Worm (Caenorhabditis elegans): ENCODE measurements around the gene C06B3.16.

Gene C06B3.16

DNA sequence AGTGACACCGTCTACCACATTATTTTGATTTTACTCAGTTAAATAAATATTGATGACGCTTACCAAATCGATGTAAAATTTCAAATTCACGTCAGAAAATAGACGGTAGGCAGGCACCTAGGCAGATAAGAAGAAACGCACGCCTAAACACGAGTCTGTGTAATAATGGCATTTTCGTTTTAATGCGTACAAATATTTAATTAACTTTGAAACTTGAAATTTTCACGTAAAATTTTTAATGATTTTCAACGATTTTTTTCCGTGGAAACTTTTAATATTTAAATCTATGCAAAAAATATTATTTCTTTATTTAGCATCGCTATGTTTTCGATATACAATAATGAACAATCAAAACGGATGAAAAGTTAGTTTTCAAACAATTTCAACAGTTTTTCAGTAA, at the start of gene C06B3.16:
TSS of gene C06B3.16 (plus strand) at position 301 of the 400 bp plus-strand sequence.
- TF ChIP-seq T26A5.8 (tag; optimal IDR thresholded peaks at IDR 0.05) (no peak), cebp-2 (GFP tag; IDR thresholded peaks at IDR 0.05) (no peak), mes-4 (tag; optimal IDR thresholded peaks at IDR 0.05) (no peak), F49E8.2 (tag; optimal IDR thresholded peaks at IDR 0.05; ENCODE audit: insufficient read depth) (no peak), rec-8 (tag; optimal IDR thresholded peaks at IDR 0.05) (no peak), atf-7 (tag; optimal IDR thresholded peaks at IDR 0.05) (no peak), egrh-3 (GFP tag; IDR thresholded peaks at IDR 0.05) (no peak), Y95B8A.8 (GFP tag; IDR thresholded peaks at IDR 0.05) (no peak), xnd-1 (tag; optimal IDR thresholded peaks at IDR 0.05) (no peak), F22D6.2 (tag; optimal IDR thresholded peaks at IDR 0.05) (no peak), nhr-90 (tag; optimal IDR thresholded peaks at IDR 0.05) (no peak), sdz-38 (tag; optimal IDR thresholded peaks at IDR 0.05) (no peak), Y53F4B.3 (GFP tag; IDR thresholded peaks at IDR 0.05) (no peak), snpc-1.1 (tag; optimal IDR thresholded peaks at IDR 0.05; ENCODE audit: insufficient read depth) (no peak), K11D2.4 (GFP tag; IDR thresholded peaks at IDR 0.05) (no peak), dpff-1 (tag; optimal IDR thresholded peaks at IDR 0.05) (no peak), hmg-1.2 (GFP tag; IDR thresholded peaks at IDR 0.05) (no peak), ztf-3 (GFP tag; optimal IDR thresholded peaks at IDR 0.05) (no peak)

DNA sequence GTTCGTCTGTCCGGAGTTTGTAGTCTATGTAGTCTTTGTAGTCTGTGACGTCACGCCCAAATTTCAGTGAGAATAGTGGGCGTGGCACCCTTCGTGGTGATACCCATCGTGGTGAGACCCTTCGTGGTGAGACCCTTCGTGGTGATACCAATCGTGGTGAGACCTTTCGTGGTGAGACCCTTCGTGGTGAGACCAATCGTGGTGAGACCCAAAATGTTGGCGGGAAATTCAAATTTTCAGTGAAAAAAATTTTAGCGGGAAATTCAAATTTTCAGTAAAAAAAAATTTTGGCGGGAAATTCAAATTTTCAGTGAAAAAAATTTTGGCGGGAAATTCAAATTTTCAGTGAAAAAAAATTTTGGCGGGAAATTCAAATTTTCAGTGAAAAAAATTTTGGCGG, 49.1 kb upstream of the C06B3.16 start:
- TF ChIP-seq D2030.7 (GFP tag; IDR thresholded peaks at IDR 0.05) = peak; percentile 24; the same call in 1 of the 2 replicates
- TF ChIP-seq F33H1.4 (GFP tag; IDR thresholded peaks at IDR 0.05) = peak; percentile 73

DNA sequence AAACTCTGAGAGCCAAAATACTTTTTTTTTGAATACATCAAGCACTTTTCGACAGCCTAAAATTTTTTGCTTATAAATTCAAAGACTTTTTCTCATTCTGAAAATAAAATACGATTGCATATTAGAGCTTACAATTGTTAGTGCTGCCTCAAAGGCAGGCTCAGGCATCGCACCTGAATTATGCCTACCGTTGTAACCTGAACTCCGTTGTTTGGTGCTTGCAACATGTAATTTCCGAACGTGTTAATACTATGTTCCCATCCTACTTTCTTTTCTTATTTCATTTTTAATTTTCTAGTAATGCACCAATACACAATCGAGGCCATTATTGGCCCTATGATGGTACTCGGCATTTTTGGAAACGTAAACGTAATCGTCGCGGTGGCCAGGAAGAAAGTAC, 44.0 kb upstream of the C06B3.16 start, which contains the start of gene srsx-19:
TSS of gene srsx-19 (plus strand) at position 301 of the 400 bp plus-strand sequence.
- TF ChIP-seq athp-1 (tag; optimal IDR thresholded peaks at IDR 0.05) = no peak
- no peak for TF ChIP-seq D2030.7 (GFP tag; IDR thresholded peaks at IDR 0.05)
- TF ChIP-seq attf-3 (GFP tag; conservative IDR thresholded peaks at IDR 0.05) = no peak
- no peak for TF ChIP-seq mes-4 (tag; optimal IDR thresholded peaks at IDR 0.05)
- no peak for TF ChIP-seq T26A5.8 (tag; optimal IDR thresholded peaks at IDR 0.05)
- no peak for TF ChIP-seq unc-130 (GFP tag; optimal IDR thresholded peaks at IDR 0.05)

DNA sequence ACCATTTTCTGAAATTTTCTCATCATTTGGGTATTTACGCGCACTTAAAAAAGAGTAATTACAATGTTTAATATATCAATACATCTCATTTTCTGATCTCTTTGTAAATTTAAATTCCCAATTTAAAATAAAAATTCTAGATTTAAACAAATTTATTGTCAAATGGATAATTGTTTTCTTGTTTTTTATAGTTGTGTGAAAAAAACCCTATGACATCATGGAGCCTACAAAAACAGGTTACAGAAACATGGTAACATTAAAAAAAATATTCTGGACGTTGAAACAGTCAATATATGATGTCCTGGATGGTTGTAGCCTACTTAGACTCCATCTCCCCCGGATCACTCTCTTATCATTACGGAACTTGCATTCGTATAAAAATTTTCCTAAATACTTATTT, 41.8 kb upstream of the C06B3.16 start, which contains the start of gene spp-12:
TSS of gene spp-12 (plus strand) at position 301 of the 400 bp plus-strand sequence.
- TF ChIP-seq egrh-3 (GFP tag; IDR thresholded peaks at IDR 0.05) = no peak

DNA sequence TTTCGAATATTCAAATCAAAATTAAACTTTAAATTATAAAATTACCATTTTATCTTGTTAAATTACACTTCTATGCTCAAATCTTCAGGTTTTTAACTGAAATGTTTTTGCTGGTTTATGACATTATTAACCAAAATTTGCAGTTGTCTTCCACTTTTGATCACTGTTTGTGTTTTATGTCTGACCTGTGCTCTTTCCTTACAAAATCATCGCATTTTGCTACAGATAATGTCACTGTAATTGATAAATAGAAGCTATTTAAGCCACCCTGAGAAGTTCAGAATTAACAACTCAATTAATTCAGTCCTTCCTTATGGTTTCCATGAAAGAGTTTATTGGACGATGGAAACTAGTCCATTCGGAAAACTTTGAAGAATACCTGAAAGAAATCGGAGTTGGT, 40.9 kb upstream of the C06B3.16 start, which contains the start of gene lbp-8:
TSS of gene lbp-8 (plus strand) at position 301 of the 400 bp plus-strand sequence.
- TF ChIP-seq athp-1 (tag; optimal IDR thresholded peaks at IDR 0.05) (no peak), madf-8 (GFP tag; conservative IDR thresholded peaks at IDR 0.05) (no peak), mcd-1 (GFP tag; IDR thresholded peaks at IDR 0.05) (no peak), ccch-3 (GFP tag; optimal IDR thresholded peaks at IDR 0.05) (no peak), zim-3 (tag; optimal IDR thresholded peaks at IDR 0.05) (no peak), nfya-1 (tag; optimal IDR thresholded peaks at IDR 0.05; ENCODE audit: borderline replicate concordance, insufficient read depth) (no peak), hrde-1 (tag; optimal IDR thresholded peaks at IDR 0.05; ENCODE audit: borderline replicate concordance) (no peak), lin-54 (GFP tag; optimal IDR thresholded peaks at IDR 0.05) (no peak), xnd-1 (tag; optimal IDR thresholded peaks at IDR 0.05) (no peak), chd-7 (tag; optimal IDR thresholded peaks at IDR 0.05) (no peak), nhr-90 (tag; optimal IDR thresholded peaks at IDR 0.05) (no peak)
